Worm (Caenorhabditis elegans) whole organism, L4 larva: ENCODE measurements around the gene Y43F8C.11.
A peak's percentile ranks its signal among the peaks of the same experiment; 100 is the strongest.

Experiments
- D1046.2 ChIP-seq: fragments of 200-800 bp; sonication (Bioruptor generic); IDR thresholded peaks from 2 replicates; pipeline ENCODE4 v1.3.6; 2022; ENCODE audit warnings: missing genetic modification characterization, missing compliant biosample characterization
- F10B5.3 ChIP-seq: sonication (generic microtip); optimal IDR thresholded peaks from 2 replicates; lab custom pipeline; 2016; ENCODE audit warnings: mild to moderate bottlenecking, missing genetic modification characterization, missing compliant biosample characterization
- R02D3.7 ChIP-seq: fragments of 150-350 bp; sonication (generic microtip); optimal IDR thresholded peaks from 3 replicates; lab custom pipeline; 2014; ENCODE audit warnings: missing biosample characterization, missing genetic modification characterization
- T20F7.1 ChIP-seq: fragments of 200-800 bp; sonication (Bioruptor generic); optimal IDR thresholded peaks from 2 replicates; lab custom pipeline; 2018; ENCODE audit warnings: mild to moderate bottlenecking, missing genetic modification characterization, missing compliant biosample characterization
- T26A8.4 ChIP-seq: fragments of 200-800 bp; sonication (Bioruptor generic); IDR thresholded peaks from 2 replicates; pipeline ENCODE4 v1.3.6; 2022; ENCODE audit warnings: missing genetic modification characterization, missing compliant biosample characterization
- ZK337.2 ChIP-seq: fragments of 200-800 bp; sonication (Bioruptor generic); IDR thresholded peaks from 2 replicates; pipeline ENCODE4 v1.3.6; 2022; ENCODE audit warnings: missing genetic modification reagents, missing genetic modification characterization, missing compliant biosample characterization
- attf-4 ChIP-seq: sonication (generic microtip); optimal IDR thresholded peaks from 3 replicates; lab custom pipeline; 2017; ENCODE audit warnings: missing biosample characterization, missing genetic modification characterization
- ceh-28 ChIP-seq: fragments of 150-350 bp; optimal IDR thresholded peaks from 2 replicates; lab custom pipeline; 2014; ENCODE audit warnings: missing biosample characterization, missing genetic modification reagents, missing genetic modification characterization
- cey-2 ChIP-seq: sonication (generic microtip); optimal IDR thresholded peaks from 3 replicates; lab custom pipeline; 2017; ENCODE audit warnings: missing genetic modification characterization, mild to moderate bottlenecking, missing compliant biosample characterization, antibody characterized with exemption, borderline replicate concordance; ENCODE audit not compliant: insufficient read depth
- daf-12 ChIP-seq: fragments of 150-350 bp; optimal IDR thresholded peaks from 2 replicates; lab custom pipeline; 2014; ENCODE audit warnings: missing biosample characterization, missing genetic modification reagents, missing genetic modification characterization
- dmd-6 ChIP-seq: fragments of 200-800 bp; sonication (Bioruptor generic); IDR thresholded peaks from 2 replicates; pipeline ENCODE4 v1.3.6; 2022; ENCODE audit warnings: missing genetic modification reagents, missing genetic modification characterization, missing compliant biosample characterization
- dmd-8 ChIP-seq: fragments of 200-800 bp; sonication (Bioruptor generic); IDR thresholded peaks from 2 replicates; pipeline ENCODE4 v1.3.6; 2022; ENCODE audit warnings: missing genetic modification characterization, missing compliant biosample characterization
- duxl-1 ChIP-seq: sonication (generic microtip); optimal IDR thresholded peaks from 2 replicates; lab custom pipeline; 2016; ENCODE audit warnings: mild to moderate bottlenecking, missing genetic modification characterization, moderate library complexity, missing compliant biosample characterization; ENCODE audit not compliant: poor library complexity
- dve-1 ChIP-seq: sonication (generic microtip); optimal IDR thresholded peaks from 2 replicates; lab custom pipeline; 2017; ENCODE audit warnings: antibody characterized with exemption, mild to moderate bottlenecking, missing genetic modification characterization, missing compliant biosample characterization; ENCODE audit not compliant: insufficient read depth
- egl-43 ChIP-seq: fragments of 200-800 bp; sonication (Bioruptor generic); IDR thresholded peaks from 2 replicates; pipeline ENCODE4 v1.3.6; 2022; ENCODE audit warnings: missing genetic modification reagents, missing genetic modification characterization, missing compliant biosample characterization
- fkh-10 ChIP-seq: fragments of 150-350 bp; optimal IDR thresholded peaks from 2 replicates; lab custom pipeline; 2014; ENCODE audit warnings: missing biosample characterization, missing genetic modification reagents, missing genetic modification characterization
- gei-8 ChIP-seq: fragments of 200-800 bp; sonication (Bioruptor generic); optimal IDR thresholded peaks from 2 replicates; lab custom pipeline; 2018; ENCODE audit warnings: mild to moderate bottlenecking, missing genetic modification characterization, missing compliant biosample characterization
- hif-1 ChIP-seq, 2 experiments: sonication (generic microtip); optimal IDR thresholded peaks; 2 replicates each; lab custom pipeline; 2016 to 2017; ENCODE audit warnings: missing compliant biosample characterization in 2 of 2, missing genetic modification characterization in 2 of 2, missing genetic modification reagents in 2 of 2, missing genotype in 2 of 2, mild to moderate bottlenecking in 1 of 2
- jun-1 ChIP-seq: fragments of 150-350 bp; optimal IDR thresholded peaks from 2 replicates; lab custom pipeline; 2014; ENCODE audit warnings: missing biosample characterization, missing genetic modification reagents, missing genetic modification characterization
- lin-13 ChIP-seq: fragments of 150-350 bp; optimal IDR thresholded peaks from 2 replicates; lab custom pipeline; 2014; ENCODE audit warnings: missing biosample characterization, missing genetic modification reagents, missing genetic modification characterization
- lin-15B ChIP-seq: fragments of 150-350 bp; sonication (generic microtip); optimal IDR thresholded peaks from 3 replicates; lab custom pipeline; 2014; ENCODE audit warnings: missing biosample characterization, missing genetic modification characterization
- lin-29 ChIP-seq: fragments of 200-800 bp; sonication (Bioruptor generic); IDR thresholded peaks from 2 replicates; pipeline ENCODE4 v1.3.6; 2022; ENCODE audit warnings: missing genetic modification reagents, missing genetic modification characterization, missing compliant biosample characterization
- lin-38 ChIP-seq: fragments of 200-800 bp; sonication (Bioruptor generic); IDR thresholded peaks from 2 replicates; pipeline ENCODE4 v1.3.6; 2022; ENCODE audit warnings: missing genetic modification reagents, missing genetic modification characterization, missing compliant biosample characterization
- lin-39 ChIP-seq: fragments of 150-350 bp; optimal IDR thresholded peaks from 2 replicates; lab custom pipeline; 2014; ENCODE audit warnings: missing biosample characterization, missing genetic modification reagents, missing genetic modification characterization
- lsy-2 ChIP-seq, 2 experiments: fragments of 150-350 bp in 1 of 2; sonication (generic microtip) in 1 of 2; optimal IDR thresholded peaks; 2 replicates each; lab custom pipeline; 2014 to 2017; ENCODE audit warnings: missing biosample characterization in 2 of 2, missing genetic modification characterization in 2 of 2
- mdl-1 ChIP-seq, 2 experiments: fragments of 150-350 bp in 1 of 2; sonication (generic microtip) in 1 of 2; optimal IDR thresholded peaks; 2 replicates each; lab custom pipeline; 2014 to 2017; ENCODE audit warnings: missing biosample characterization in 2 of 2, missing genetic modification characterization in 2 of 2
- mep-1 ChIP-seq: fragments of 150-350 bp; sonication (generic microtip); optimal IDR thresholded peaks from 3 replicates; lab custom pipeline; 2014; ENCODE audit warnings: missing biosample characterization, missing genetic modification characterization
- mes-2 ChIP-seq: sonication (generic microtip); optimal IDR thresholded peaks from 2 replicates; lab custom pipeline; 2016; ENCODE audit warnings: missing genotype, mild to moderate bottlenecking, missing genetic modification characterization, missing compliant biosample characterization; ENCODE audit not compliant: poor library complexity, severe bottlenecking
- mxl-2 ChIP-seq: fragments of 200-800 bp; sonication (Bioruptor generic); conservative IDR thresholded peaks from 2 replicates; pipeline ENCODE4 v1.3.6; 2022; ENCODE audit warnings: missing genetic modification reagents, missing genetic modification characterization, missing compliant biosample characterization
- mxl-3 ChIP-seq: fragments of 200-800 bp; sonication (Bioruptor generic); optimal IDR thresholded peaks from 2 replicates; lab custom pipeline; 2018; ENCODE audit warnings: mild to moderate bottlenecking, missing genetic modification characterization, missing compliant biosample characterization
- nhr-11 ChIP-seq: fragments of 150-350 bp; optimal IDR thresholded peaks from 2 replicates; lab custom pipeline; 2014; ENCODE audit warnings: missing biosample characterization, missing genetic modification characterization
- nhr-25 ChIP-seq: sonication (generic microtip); optimal IDR thresholded peaks from 2 replicates; lab custom pipeline; 2017; ENCODE audit warnings: missing genetic modification characterization, mild to moderate bottlenecking, missing compliant biosample characterization, antibody characterized with exemption, moderate library complexity, borderline replicate concordance; ENCODE audit not compliant: insufficient read depth
- nhr-28 ChIP-seq: fragments of 150-350 bp; optimal IDR thresholded peaks from 2 replicates; lab custom pipeline; 2014; ENCODE audit warnings: missing biosample characterization, missing genetic modification characterization
- nhr-6 ChIP-seq: fragments of 150-350 bp; optimal IDR thresholded peaks from 2 replicates; lab custom pipeline; 2014; ENCODE audit warnings: missing biosample characterization, missing genetic modification characterization
- nhr-77 ChIP-seq: fragments of 150-350 bp; optimal IDR thresholded peaks from 2 replicates; lab custom pipeline; 2014; ENCODE audit warnings: missing biosample characterization, missing genetic modification characterization
- pha-4 ChIP-seq, 2 experiments: fragments of 150-350 bp in 1 of 2; fragments of 200-800 bp in 1 of 2; sonication (Bioruptor generic) in 1 of 2; IDR thresholded peaks in 1 of 2; optimal IDR thresholded peaks in 1 of 2; 2 replicates each; pipeline versions ENCODE4 v1.3.6 to Lab custom; 2014 to 2022; ENCODE audit warnings: missing genetic modification characterization in 2 of 2, missing genetic modification reagents in 2 of 2, missing biosample characterization in 1 of 2, missing compliant biosample characterization in 1 of 2
- rbr-2 ChIP-seq: sonication (generic microtip); optimal IDR thresholded peaks from 2 replicates; lab custom pipeline; 2016; ENCODE audit warnings: missing genotype, missing genetic modification characterization, missing compliant biosample characterization
- set-16 ChIP-seq: fragments of 200-800 bp; sonication (Bioruptor generic); IDR thresholded peaks from 2 replicates; pipeline ENCODE4 v1.3.6; 2022; ENCODE audit warnings: missing genetic modification reagents, missing genetic modification characterization, missing compliant biosample characterization
- spr-3 ChIP-seq: fragments of 200-800 bp; sonication (Bioruptor generic); optimal IDR thresholded peaks from 2 replicates; lab custom pipeline; 2018; ENCODE audit warnings: mild to moderate bottlenecking, missing genetic modification characterization, missing compliant biosample characterization
- tra-1 ChIP-seq: fragments of 200-800 bp; sonication (Bioruptor generic); IDR thresholded peaks from 2 replicates; pipeline ENCODE4 v1.3.6; 2022; ENCODE audit warnings: missing genetic modification reagents, missing genetic modification characterization, missing compliant biosample characterization
- unc-39 ChIP-seq: sonication (generic microtip); optimal IDR thresholded peaks from 2 replicates; lab custom pipeline; 2017; ENCODE audit warnings: missing biosample characterization, missing genetic modification characterization
- unc-62 ChIP-seq, 3 experiments: fragments of 150-350 bp in 1 of 3; sonication (generic microtip); optimal IDR thresholded peaks in 2 of 3; peaks in 1 of 3; 1 replicate in 1 of 3; 2 replicates in 2 of 3; lab custom pipeline; 2014 to 2017; ENCODE audit warnings: missing biosample characterization in 3 of 3, missing genetic modification characterization in 3 of 3, missing genetic modification reagents in 3 of 3, missing genotype in 1 of 3
- vab-7 ChIP-seq: fragments of 200-800 bp; sonication (Bioruptor generic); IDR thresholded peaks from 2 replicates; pipeline ENCODE4 v1.3.6; 2022; ENCODE audit warnings: missing genetic modification reagents, missing genetic modification characterization, missing compliant biosample characterization
- zag-1 ChIP-seq: fragments of 150-350 bp; optimal IDR thresholded peaks from 2 replicates; lab custom pipeline; 2014; ENCODE audit warnings: missing biosample characterization, missing genetic modification characterization
- zfp-2 ChIP-seq: sonication (generic microtip); optimal IDR thresholded peaks from 2 replicates; lab custom pipeline; 2016; ENCODE audit warnings: mild to moderate bottlenecking, missing genetic modification characterization, missing compliant biosample characterization
- zip-2 ChIP-seq: fragments of 150-350 bp; optimal IDR thresholded peaks from 2 replicates; lab custom pipeline; 2014; ENCODE audit warnings: missing biosample characterization, missing genetic modification characterization

The Y43F8C.11 gene

ce11 chrV:19669959-19670358 is at the start of gene Y43F8C.11:
TSS of gene Y43F8C.11 (plus strand) at chrV:19670259.
- no peak for TF ChIP-seq gei-8
- no peak for TF ChIP-seq spr-3
- no peak for TF ChIP-seq T20F7.1 (GFP tag; lab: Kevin White, UChicago)
- no peak for TF ChIP-seq cey-2 (tag; lab: Kevin White, UChicago)
- TF ChIP-seq daf-12 (tag; lab: Kevin White, UChicago), result no peak
- no peak for TF ChIP-seq jun-1 (tag; lab: Kevin White, UChicago)
- TF ChIP-seq F10B5.3 (tag; lab: Kevin White, UChicago), result no peak
- no peak for TF ChIP-seq lin-39 (tag; lab: Kevin White, UChicago)
- no peak for TF ChIP-seq zip-2 (tag; lab: Kevin White, UChicago)
- TF ChIP-seq lin-15B (tag; lab: Kevin White, UChicago), result no peak
- no peak for TF ChIP-seq rbr-2 (tag; lab: Kevin White, UChicago)
- TF ChIP-seq set-16 (GFP tag; lab: Robert Waterston, UW), result no peak
- TF ChIP-seq nhr-25 (tag; lab: Kevin White, UChicago), result no peak
- no peak for TF ChIP-seq ZK337.2 (GFP tag; lab: Robert Waterston, UW)
- no peak for TF ChIP-seq duxl-1 (tag; lab: Kevin White, UChicago)
- TF ChIP-seq attf-4, result no peak
- no peak for TF ChIP-seq lin-38 (GFP tag; lab: Robert Waterston, UW)
- TF ChIP-seq nhr-28 (tag; lab: Kevin White, UChicago), result no peak
- no peak for TF ChIP-seq unc-62 (GFP tag; optimal IDR thresholded peaks at IDR 0.05 in 1 of 2; lab: Kevin White, UChicago)
- no peak for TF ChIP-seq unc-62 (tag; optimal IDR thresholded peaks at IDR 0.05; lab: Kevin White, UChicago)

- TF ChIP-seq dve-1 (tag; lab: Kevin White, UChicago), result peak; percentile 67
- TF ChIP-seq zfp-2 (tag; lab: Kevin White, UChicago), result no peak
- TF ChIP-seq R02D3.7 (tag; lab: Kevin White, UChicago), result no peak
- TF ChIP-seq spr-3, result peak; percentile 44
- TF ChIP-seq mes-2 (tag; lab: Kevin White, UChicago), result peak; percentile 50
- TF ChIP-seq dmd-6 (GFP tag; lab: Robert Waterston, UW), result peak; percentile 57
- TF ChIP-seq lin-29 (GFP tag; lab: Robert Waterston, UW), result no peak
- peak; percentile 47 for TF ChIP-seq fkh-10 (GFP tag; lab: Kevin White, UChicago)
- peak; percentile 82 for TF ChIP-seq mxl-3 (GFP tag; lab: Kevin White, UChicago)
- peak; percentile 58; the same call in 1 of the 2 replicates for TF ChIP-seq T26A8.4
- TF ChIP-seq lsy-2 (tag; optimal IDR thresholded peaks at IDR 0.05; lab: Kevin White, UChicago), result peak; percentile 65 to 71
- TF ChIP-seq dmd-8 (GFP tag; lab: Robert Waterston, UW), result 0 out of 2 replicates have a peak, but pooled peaks have one; percentile 41
- TF ChIP-seq unc-39, result no peak
- no peak for TF ChIP-seq tra-1
- peak; percentile 88 for TF ChIP-seq mep-1 (tag; lab: Kevin White, UChicago)
- TF ChIP-seq lin-13 (GFP tag; lab: Kevin White, UChicago), result peak; percentile 69
- TF ChIP-seq nhr-11, result peak; percentile 45
- no peak for TF ChIP-seq D1046.2 (GFP tag; lab: Robert Waterston, UW)
- peak; percentile 45 for TF ChIP-seq nhr-77
- peak; percentile 8 for TF ChIP-seq ceh-28 (tag; lab: Kevin White, UChicago)
- TF ChIP-seq rbr-2 (tag; lab: Kevin White, UChicago), result peak; percentile 27
- TF ChIP-seq egl-43 (GFP tag; lab: Robert Waterston, UW), result peak; percentile 73
- peak; percentile 74 for TF ChIP-seq nhr-6
- peak; percentile 43; the same call in 1 of the 2 replicates for TF ChIP-seq pha-4 (GFP tag; IDR thresholded peaks at IDR 0.05; lab: Robert Waterston, UW)
- TF ChIP-seq pha-4 (tag; optimal IDR thresholded peaks at IDR 0.05; lab: Kevin White, UChicago), result no peak
- TF ChIP-seq lin-38 (GFP tag; lab: Robert Waterston, UW), result 0 out of 2 replicates have a peak, but pooled peaks have one; percentile 22
- TF ChIP-seq nhr-28 (tag; lab: Kevin White, UChicago), result peak; percentile 56
- no peak for TF ChIP-seq mxl-2 (GFP tag; lab: Robert Waterston, UW)
- TF ChIP-seq mdl-1 (tag; optimal IDR thresholded peaks at IDR 0.05; lab: Kevin White, UChicago), result peak; percentile 26 to 86
- 0 out of 2 replicates have a peak, but pooled peaks have one; percentile 5 for TF ChIP-seq vab-7 (GFP tag; lab: Robert Waterston, UW)
- peak in 1 of 2 experiments; percentile 46 for TF ChIP-seq hif-1 (tag; optimal IDR thresholded peaks at IDR 0.05; lab: Kevin White, UChicago)
- no peak for TF ChIP-seq zag-1 (tag; lab: Kevin White, UChicago)
- TF ChIP-seq ZK337.2 (GFP tag; lab: Robert Waterston, UW), result 0 out of 2 replicates have a peak, but pooled peaks have one; percentile 4
- TF ChIP-seq unc-62 (GFP tag; optimal IDR thresholded peaks at IDR 0.05 in 1 of 2; lab: Kevin White, UChicago), result peak in 1 of 2 experiments; percentile 91
- no peak for TF ChIP-seq unc-62 (tag; optimal IDR thresholded peaks at IDR 0.05; lab: Kevin White, UChicago)
These were observed 47.6 kb upstream of the Y43F8C.11 start, which contains the start of gene Y43F8C.3 for ce11 chrV:19622440-19622914. TSS of gene Y43F8C.3 (minus strand) at chrV:19622626.
